Fruit fly (Drosophila melanogaster) whole organism, pupa: ENCODE results near the gene RabGGTb.

Experiments
- CG10348 ChIP-seq: fragments of 200-800 bp; sonication (Bioruptor generic); IDR thresholded peaks from 2 replicates; pipeline ENCODE4 v1.3.6; 2022; ENCODE audit warnings: missing biosample characterization, missing genetic modification characterization
- CG12605 ChIP-seq: fragments of 200-800 bp; sonication (Bioruptor generic); IDR thresholded peaks from 2 replicates; pipeline ENCODE4 v1.3.6; 2022; ENCODE audit warnings: missing biosample characterization, missing genetic modification characterization
- CG13204 ChIP-seq: fragments of 200-800 bp; sonication (Bioruptor generic); optimal IDR thresholded peaks from 2 replicates; lab custom pipeline; 2018; ENCODE audit warnings: missing biosample characterization, mild to moderate bottlenecking, missing genetic modification characterization, moderate library complexity
- CG14655 ChIP-seq: fragments of 200-800 bp; sonication (Bioruptor generic); optimal IDR thresholded peaks from 3 replicates; lab custom pipeline; 2017; ENCODE audit warnings: mild to moderate bottlenecking, missing biosample characterization, missing genetic modification reagents, missing genetic modification characterization
- CG15710 ChIP-seq: fragments of 200-800 bp; sonication (Bioruptor generic); optimal IDR thresholded peaks from 2 replicates; lab custom pipeline; 2018; ENCODE audit warnings: missing biosample characterization, mild to moderate bottlenecking, missing genetic modification characterization, moderate library complexity
- CG17806 ChIP-seq: fragments of 200-800 bp; sonication (Bioruptor generic); optimal IDR thresholded peaks from 2 replicates; lab custom pipeline; 2018; ENCODE audit warnings: missing biosample characterization, mild to moderate bottlenecking, missing genetic modification characterization, moderate library complexity
- CG32121 ChIP-seq: fragments of 200-800 bp; sonication (Bioruptor generic); IDR thresholded peaks from 2 replicates; pipeline ENCODE4 v1.3.6; 2022; ENCODE audit warnings: missing biosample characterization, missing genetic modification characterization
- CG34367 ChIP-seq: fragments of 200-800 bp; sonication (Bioruptor generic); optimal IDR thresholded peaks from 2 replicates; lab custom pipeline; 2018; ENCODE audit warnings: missing biosample characterization, mild to moderate bottlenecking, missing genetic modification characterization
- CG4496 ChIP-seq: fragments of 200-800 bp; sonication (Bioruptor generic); IDR thresholded peaks from 3 replicates; pipeline ENCODE4 v1.3.6; 2022; ENCODE audit warnings: missing biosample characterization, missing genetic modification characterization
- CG8159 ChIP-seq: fragments of 200-800 bp; sonication (Bioruptor generic); optimal IDR thresholded peaks from 3 replicates; lab custom pipeline; 2018; ENCODE audit warnings: missing biosample characterization, mild to moderate bottlenecking, missing genetic modification characterization, moderate library complexity
- CG8301 ChIP-seq: fragments of 200-800 bp; sonication (Bioruptor generic); optimal IDR thresholded peaks from 2 replicates; lab custom pipeline; 2018; ENCODE audit warnings: missing biosample characterization, mild to moderate bottlenecking, missing genetic modification characterization
- CG9948 ChIP-seq: fragments of 200-800 bp; sonication (Bioruptor generic); optimal IDR thresholded peaks from 2 replicates; lab custom pipeline; 2018; ENCODE audit warnings: missing biosample characterization, mild to moderate bottlenecking, missing genetic modification characterization, moderate library complexity
- D1 ChIP-seq: fragments of 200-800 bp; sonication (Bioruptor generic); optimal IDR thresholded peaks from 2 replicates; lab custom pipeline; 2018; ENCODE audit warnings: missing biosample characterization, mild to moderate bottlenecking, missing genetic modification characterization, moderate library complexity
- EcR ChIP-seq: fragments of 200-800 bp; sonication (Bioruptor generic); optimal IDR thresholded peaks from 3 replicates; lab custom pipeline; 2019; ENCODE audit warnings: missing biosample characterization, missing genetic modification characterization, mild to moderate bottlenecking, moderate library complexity, missing genetic modification reagents
- Ets98B ChIP-seq: fragments of 200-800 bp; sonication (Bioruptor generic); IDR thresholded peaks from 2 replicates; pipeline ENCODE4 v1.3.6; 2022; ENCODE audit warnings: missing biosample characterization, missing genetic modification characterization
- Pif1A ChIP-seq: fragments of 200-800 bp; sonication (Bioruptor generic); optimal IDR thresholded peaks from 3 replicates; lab custom pipeline; 2016; ENCODE audit warnings: missing biosample characterization, missing genetic modification characterization
- Pif1B ChIP-seq: fragments of 200-800 bp; sonication (Bioruptor generic); optimal IDR thresholded peaks from 3 replicates; lab custom pipeline; 2016; ENCODE audit warnings: missing biosample characterization, missing genetic modification characterization
- Snoo ChIP-seq: fragments of 200-800 bp; sonication (Bioruptor generic); optimal IDR thresholded peaks from 3 replicates; lab custom pipeline; 2017; ENCODE audit warnings: missing biosample characterization, mild to moderate bottlenecking, missing genetic modification characterization, inconsistent platforms
- fd96Ca ChIP-seq: fragments of 200-800 bp; sonication (Bioruptor generic); IDR thresholded peaks from 3 replicates; pipeline ENCODE4 v1.3.6; 2022; ENCODE audit warnings: missing biosample characterization, missing genetic modification characterization
- gl ChIP-seq: fragments of 200-800 bp; sonication (Bioruptor generic); optimal IDR thresholded peaks from 2 replicates; lab custom pipeline; 2018; ENCODE audit warnings: missing biosample characterization, mild to moderate bottlenecking, missing genetic modification characterization
- rn ChIP-seq: fragments of 200-800 bp; sonication (Bioruptor generic); IDR thresholded peaks from 2 replicates; pipeline ENCODE4 v1.3.6; 2022; ENCODE audit warnings: missing biosample characterization, missing genetic modification characterization

Gene RabGGTb

DNA sequence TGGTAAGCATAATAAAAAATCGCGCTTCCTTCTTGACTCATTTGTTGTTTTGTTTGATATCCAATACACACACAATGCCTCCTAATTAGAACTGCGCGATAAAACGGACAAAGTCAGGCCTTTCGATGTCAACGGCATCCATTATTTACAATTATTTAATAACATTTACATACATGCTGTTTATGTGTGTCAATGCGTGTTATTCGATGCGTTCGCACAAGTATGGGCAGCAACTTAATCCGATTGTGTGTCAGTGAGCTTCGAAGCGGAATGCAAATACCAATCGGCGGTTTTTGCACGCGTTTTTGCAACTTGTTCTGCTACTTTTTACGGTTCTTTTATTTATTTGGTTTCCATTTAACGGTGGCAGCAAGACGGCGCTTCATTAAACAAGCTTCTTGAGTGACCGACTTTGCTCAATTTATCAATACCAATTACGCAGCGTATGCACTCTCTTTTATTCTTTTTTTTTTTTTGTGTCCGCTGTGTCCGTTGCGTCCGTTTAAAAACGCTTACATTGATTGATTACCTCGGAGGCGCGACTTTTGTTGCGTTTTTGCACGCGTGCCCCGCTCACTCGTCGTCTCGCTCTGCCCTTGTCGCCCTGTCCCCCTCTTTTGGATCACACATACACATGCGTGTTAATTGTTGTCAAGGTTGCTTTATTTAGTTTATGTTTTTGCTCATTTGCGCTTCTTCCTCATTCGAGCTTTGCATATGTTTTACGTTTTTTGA is 25.6 kb downstream of the RabGGTb start:
- TF ChIP-seq CG9948 (tag; lab: Kevin White, UChicago) (no peak), CG4496 (GFP tag; lab: Robert Waterston, UW) (no peak), EcR (peak; percentile 40)

DNA sequence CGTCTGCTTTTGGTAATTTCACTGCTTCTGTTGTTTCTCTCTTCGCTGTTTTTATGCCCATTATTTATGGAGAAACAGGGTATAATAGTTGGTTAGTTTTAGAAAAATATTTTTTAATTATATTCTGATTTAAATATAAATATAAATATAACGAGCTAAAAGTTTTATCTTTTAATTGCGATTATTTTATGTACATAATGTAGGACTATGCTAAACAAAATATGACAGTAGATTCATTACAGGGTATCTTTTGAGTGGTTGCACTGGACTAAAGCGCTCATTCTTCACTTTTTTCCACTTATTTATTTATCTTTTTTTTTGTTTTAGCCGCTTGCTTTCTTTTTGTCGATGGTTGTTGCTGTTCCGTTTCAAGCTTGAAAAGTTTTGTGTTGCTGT is 26.1 kb downstream of the RabGGTb start:
- TF ChIP-seq gl (no peak), CG17806 (tag; lab: Kevin White, UChicago) (peak; percentile 32), CG13204 (GFP tag; lab: Kevin White, UChicago) (no peak), CG32121 (GFP tag; lab: Robert Waterston, UW) (peak; percentile 73), Snoo (peak; percentile 71), CG15710 (tag; lab: Kevin White, UChicago) (peak; percentile 62), D1 (tag; lab: Kevin White, UChicago) (peak; percentile 41), EcR (no peak), CG12605 (no peak), fd96Ca (GFP tag; lab: Robert Waterston, UW) (no peak), Ets98B (GFP tag; lab: Robert Waterston, UW) (peak; percentile 51; the same call in 1 of the 2 replicates), CG8301 (tag; lab: Kevin White, UChicago) (peak; percentile 32), Pif1B (peak; percentile 69), CG14655 (peak; percentile 38), rn (GFP tag; lab: Robert Waterston, UW) (peak; percentile 50), CG9948 (tag; lab: Kevin White, UChicago) (peak; percentile 38), CG8159 (tag; lab: Kevin White, UChicago) (peak; percentile 72), CG34367 (tag; lab: Kevin White, UChicago) (peak; percentile 16), CG4496 (GFP tag; lab: Robert Waterston, UW) (peak; percentile 41; the same call in 2 of the 3 replicates), Pif1A (GFP tag; lab: Kevin White, UChicago) (peak; percentile 48)

DNA sequence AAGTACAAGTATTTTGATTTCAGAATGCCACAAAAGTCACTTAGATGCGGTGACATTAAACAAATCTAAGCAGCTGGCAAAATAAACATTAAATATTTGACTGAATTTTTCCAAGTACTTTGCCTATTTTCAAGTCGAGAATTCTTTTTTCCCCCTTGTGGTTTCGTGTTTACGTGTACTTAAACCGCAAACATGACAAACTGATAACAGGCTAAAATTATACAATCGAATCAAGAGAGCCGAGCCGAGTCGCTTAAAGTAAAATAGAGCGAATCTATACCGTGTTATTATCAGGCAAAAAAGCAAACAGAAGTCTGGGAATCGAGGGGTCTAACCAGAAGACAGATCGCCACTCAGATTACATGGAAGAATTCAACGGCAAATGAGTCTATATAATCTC is 27.2 kb downstream of the RabGGTb start:
- no peak for TF ChIP-seq CG8301 (tag; lab: Kevin White, UChicago)
- TF ChIP-seq Pif1B, result no peak
- TF ChIP-seq CG8159 (tag; lab: Kevin White, UChicago), result no peak

DNA sequence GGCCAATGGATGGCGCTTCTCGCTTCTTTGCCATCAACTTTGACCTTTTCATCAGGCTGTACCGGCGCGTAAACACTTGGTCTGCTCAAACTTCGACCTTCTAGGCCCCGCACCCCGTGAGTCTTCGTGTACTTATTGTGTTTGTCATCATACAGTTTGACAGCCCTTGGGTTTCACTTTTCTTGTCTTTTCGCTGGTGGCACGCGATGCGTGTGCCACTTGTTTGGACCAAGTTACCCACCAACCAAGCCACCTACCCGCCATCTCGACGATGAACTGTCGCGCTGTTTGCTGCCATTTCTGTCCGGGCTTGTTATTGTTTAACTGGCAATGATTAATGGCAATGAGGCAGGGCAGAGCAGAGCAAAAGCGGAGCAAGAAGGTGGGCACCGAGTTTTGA is 28.9 kb downstream of the RabGGTb start:
- TF ChIP-seq Snoo (no peak), rn (GFP tag; lab: Robert Waterston, UW) (no peak), fd96Ca (GFP tag; lab: Robert Waterston, UW) (0 out of 3 replicates have a peak, but pooled peaks have one; percentile 36), CG10348 (no peak), Pif1A (GFP tag; lab: Kevin White, UChicago) (no peak), CG8159 (tag; lab: Kevin White, UChicago) (no peak), CG9948 (tag; lab: Kevin White, UChicago) (no peak), CG32121 (GFP tag; lab: Robert Waterston, UW) (no peak), CG15710 (tag; lab: Kevin White, UChicago) (no peak)

DNA sequence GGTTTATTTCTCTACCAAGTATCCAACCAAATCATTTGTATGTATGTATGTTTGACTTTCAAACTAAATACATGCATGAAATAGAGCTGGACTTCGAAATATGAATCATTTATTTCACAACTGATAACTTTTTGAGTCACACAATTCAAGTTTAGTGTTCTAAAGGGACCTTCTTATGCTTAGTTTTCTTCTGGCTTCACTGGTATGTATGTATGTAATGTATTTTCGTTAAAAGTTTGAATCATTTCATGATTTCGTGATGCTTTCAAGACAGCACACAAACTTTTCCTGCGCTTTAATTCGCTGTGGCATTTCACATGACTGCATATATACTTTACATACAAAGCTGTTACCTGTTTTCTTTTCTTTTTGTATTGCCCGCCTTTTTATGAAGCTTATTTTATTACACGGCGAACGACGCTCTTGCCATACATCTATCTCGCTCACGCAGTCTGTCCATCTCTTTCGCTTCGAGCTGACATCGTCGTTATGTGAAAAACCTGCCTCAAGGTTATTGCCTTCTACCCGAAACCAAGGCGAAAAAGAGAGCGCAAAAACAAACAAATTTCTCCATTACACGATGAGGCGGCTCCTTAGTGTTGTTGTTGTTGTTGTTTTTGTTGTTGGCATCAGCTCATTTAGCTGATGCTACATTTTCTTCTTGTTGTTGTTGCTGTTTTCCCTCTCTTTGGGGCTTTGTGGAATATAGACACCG is 29.7 kb downstream of the RabGGTb start:
- TF ChIP-seq EcR (peak; percentile 96), CG4496 (GFP tag; lab: Robert Waterston, UW) (peak; percentile 70; the same call in 2 of the 3 replicates), CG32121 (GFP tag; lab: Robert Waterston, UW) (no peak), rn (GFP tag; lab: Robert Waterston, UW) (no peak), CG12605 (no peak), Pif1B (no peak), D1 (tag; lab: Kevin White, UChicago) (no peak), CG15710 (tag; lab: Kevin White, UChicago) (peak; percentile 6), CG34367 (tag; lab: Kevin White, UChicago) (no peak), CG8301 (tag; lab: Kevin White, UChicago) (no peak), Pif1A (GFP tag; lab: Kevin White, UChicago) (no peak), CG14655 (no peak), Ets98B (GFP tag; lab: Robert Waterston, UW) (no peak), CG13204 (GFP tag; lab: Kevin White, UChicago) (peak; percentile 30), CG8159 (tag; lab: Kevin White, UChicago) (peak; percentile 13), CG17806 (tag; lab: Kevin White, UChicago) (no peak), Snoo (no peak), fd96Ca (GFP tag; lab: Robert Waterston, UW) (no peak)

DNA sequence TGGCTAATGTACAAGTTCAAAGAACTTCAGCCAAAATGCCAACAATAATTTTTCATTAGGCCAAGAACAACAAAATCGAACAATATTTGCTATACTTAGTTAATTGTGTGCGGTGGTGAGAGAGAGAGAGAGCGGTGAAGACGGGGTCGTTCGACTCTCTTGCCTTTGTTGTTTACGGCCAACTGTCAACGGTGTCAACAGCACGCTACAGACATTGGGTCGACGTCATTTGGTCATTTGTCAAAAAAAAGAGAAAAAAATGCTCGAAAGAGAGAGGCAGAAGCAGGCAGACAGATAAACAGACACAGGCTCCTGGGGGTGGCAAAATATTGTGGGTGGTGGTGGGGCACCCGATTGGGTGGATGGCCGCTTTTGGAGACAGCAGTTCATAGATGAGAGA is 30.6 kb downstream of the RabGGTb start:
- TF ChIP-seq CG15710 (tag; lab: Kevin White, UChicago) (no peak), CG13204 (GFP tag; lab: Kevin White, UChicago) (no peak), CG4496 (GFP tag; lab: Robert Waterston, UW) (no peak), CG14655 (no peak), CG12605 (no peak), D1 (tag; lab: Kevin White, UChicago) (no peak), Ets98B (GFP tag; lab: Robert Waterston, UW) (no peak), CG8159 (tag; lab: Kevin White, UChicago) (no peak), Pif1B (no peak), rn (GFP tag; lab: Robert Waterston, UW) (no peak), fd96Ca (GFP tag; lab: Robert Waterston, UW) (no peak), Pif1A (GFP tag; lab: Kevin White, UChicago) (no peak), CG8301 (tag; lab: Kevin White, UChicago) (no peak), EcR (no peak), CG34367 (tag; lab: Kevin White, UChicago) (no peak), CG32121 (GFP tag; lab: Robert Waterston, UW) (no peak), Snoo (no peak), gl (no peak)
